Worm (Caenorhabditis elegans): ENCODE data around the gene srsx-11.

Gene srsx-11

DNA sequence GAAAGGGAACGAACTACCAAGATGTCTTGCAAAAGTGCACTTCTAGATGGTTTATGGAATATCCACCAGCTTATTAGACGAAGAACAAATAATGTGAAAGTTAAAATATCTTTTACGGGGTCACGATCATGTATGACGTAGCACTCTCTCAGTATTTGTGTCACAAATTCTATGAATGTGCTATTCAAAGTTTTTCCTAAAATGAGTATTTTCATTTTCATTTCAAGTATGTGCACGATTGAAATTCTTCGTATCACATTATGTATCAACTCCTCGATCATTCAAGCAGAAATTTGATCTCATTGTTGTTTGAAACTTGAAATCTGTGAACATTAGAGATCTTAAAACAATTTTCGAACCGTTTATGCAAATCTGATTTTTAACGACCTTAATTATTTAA, 1.4 kb downstream of the srsx-11 start:
- TF ChIP-seq nhr-76 (tag; optimal IDR thresholded peaks at IDR 0.05): no peak
- no peak for TF ChIP-seq mls-2 (tag; optimal IDR thresholded peaks at IDR 0.05)
- no peak for TF ChIP-seq cnd-1 (tag; optimal IDR thresholded peaks at IDR 0.05)
- TF ChIP-seq elt-1 (tag; optimal IDR thresholded peaks at IDR 0.05; ENCODE audit: borderline replicate concordance, insufficient read depth): no peak
- TF ChIP-seq lin-32 (GFP tag; optimal IDR thresholded peaks at IDR 0.05): no peak
- no peak for TF ChIP-seq lin-13 (tag; optimal IDR thresholded peaks at IDR 0.05)
- no peak for TF ChIP-seq hlh-1 (tag; optimal IDR thresholded peaks at IDR 0.05)
- TF ChIP-seq drap-1 (GFP tag; optimal IDR thresholded peaks at IDR 0.05): no peak
- no peak for TF ChIP-seq ham-2 (GFP tag; optimal IDR thresholded peaks at IDR 0.05)
- no peak for TF ChIP-seq mab-5 (tag; optimal IDR thresholded peaks at IDR 0.05)
- no peak for TF ChIP-seq tbx-8 (GFP tag; optimal IDR thresholded peaks at IDR 0.05)
- no peak for TF ChIP-seq ceh-43 (GFP tag; optimal IDR thresholded peaks at IDR 0.05)
- TF ChIP-seq nhr-237 (tag; optimal IDR thresholded peaks at IDR 0.05): no peak
- no peak for TF ChIP-seq ceh-39 (tag; optimal IDR thresholded peaks at IDR 0.05)
- no peak for TF ChIP-seq unc-39 (tag; optimal IDR thresholded peaks at IDR 0.05)
- TF ChIP-seq ces-1 (GFP tag; optimal IDR thresholded peaks at IDR 0.05): no peak

DNA sequence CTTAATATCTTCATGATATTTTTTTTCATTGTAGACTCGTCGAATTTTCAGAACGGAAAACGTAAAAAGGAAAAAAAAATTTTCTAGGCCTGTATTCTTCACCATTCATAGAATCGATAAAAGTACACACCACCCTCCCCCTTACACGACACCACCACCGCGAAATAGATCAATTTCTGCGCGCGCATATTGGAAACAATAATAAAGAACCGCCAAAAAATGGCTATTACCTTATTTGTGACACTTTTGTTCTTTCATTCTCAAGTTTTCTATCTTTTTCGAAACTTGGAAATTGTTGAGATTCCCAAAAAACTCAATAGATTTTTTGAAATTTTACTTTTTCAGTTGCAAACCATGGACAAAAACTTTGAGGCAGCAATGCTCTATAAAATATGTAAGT, 3.8 kb downstream of the srsx-11 start, which contains the start of gene F26G5.1:
Gene F26G5.1, plus strand, starts transcription at position 339 of the 400 bp plus-strand sequence.
- TF ChIP-seq unc-120 (tag; optimal IDR thresholded peaks at IDR 0.05; ENCODE audit: poor library complexity, severe bottlenecking): no peak
- TF ChIP-seq cnd-1 (tag; optimal IDR thresholded peaks at IDR 0.05): no peak
- no peak for TF ChIP-seq mep-1 (tag; optimal IDR thresholded peaks at IDR 0.05)
- no peak for TF ChIP-seq tbx-8 (GFP tag; optimal IDR thresholded peaks at IDR 0.05)
- no peak for TF ChIP-seq zip-8 (tag; optimal IDR thresholded peaks at IDR 0.05)
- TF ChIP-seq pha-4 (tag; optimal IDR thresholded peaks at IDR 0.05): no peak
- no peak for TF ChIP-seq nhr-12 (tag; optimal IDR thresholded peaks at IDR 0.05)
- no peak for TF ChIP-seq elt-3 (tag; optimal IDR thresholded peaks at IDR 0.05)
- no peak for TF ChIP-seq M03D4.4 (tag; optimal IDR thresholded peaks at IDR 0.05)
- no peak for TF ChIP-seq mls-2 (tag; optimal IDR thresholded peaks at IDR 0.05)
- no peak for TF ChIP-seq elt-1 (tag; optimal IDR thresholded peaks at IDR 0.05; ENCODE audit: borderline replicate concordance, insufficient read depth)
- TF ChIP-seq snpc-4 (tag; optimal IDR thresholded peaks at IDR 0.05): no peak
- TF ChIP-seq ceh-39 (tag; optimal IDR thresholded peaks at IDR 0.05): no peak

DNA sequence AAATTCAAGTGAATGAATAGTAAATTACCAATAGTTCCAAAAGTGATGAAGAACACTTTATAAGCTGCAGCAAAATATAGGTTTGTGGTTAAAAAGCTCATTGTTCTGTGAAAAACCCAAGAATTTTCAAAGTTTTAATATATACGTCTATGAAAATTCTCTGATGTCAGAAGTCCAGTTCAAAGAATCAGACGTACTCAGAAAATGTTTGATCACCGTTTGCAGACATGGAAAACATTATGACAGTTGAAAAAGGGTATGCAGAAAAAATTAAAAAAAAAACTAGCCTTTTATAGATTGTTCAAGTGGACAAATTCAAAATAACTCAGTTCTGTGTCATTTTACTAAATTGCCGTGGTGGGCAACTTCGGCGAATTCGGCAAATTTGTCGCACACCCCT, 4.3 kb downstream of the srsx-11 start, which contains the start of gene srsx-10:
Gene srsx-10, minus strand, starts transcription at position 101 of the 400 bp plus-strand sequence.
- TF ChIP-seq mep-1 (tag; optimal IDR thresholded peaks at IDR 0.05) (no peak), elt-1 (tag; optimal IDR thresholded peaks at IDR 0.05; ENCODE audit: borderline replicate concordance, insufficient read depth) (no peak), unc-39 (tag; optimal IDR thresholded peaks at IDR 0.05) (no peak), mab-5 (tag; optimal IDR thresholded peaks at IDR 0.05) (no peak), snpc-4 (tag; optimal IDR thresholded peaks at IDR 0.05) (no peak), lin-13 (tag; optimal IDR thresholded peaks at IDR 0.05) (no peak), drap-1 (GFP tag; optimal IDR thresholded peaks at IDR 0.05) (no peak), pha-4 (tag; optimal IDR thresholded peaks at IDR 0.05) (no peak), ces-1 (GFP tag; optimal IDR thresholded peaks at IDR 0.05) (no peak), cnd-1 (tag; optimal IDR thresholded peaks at IDR 0.05) (no peak), sem-2 (GFP tag; optimal IDR thresholded peaks at IDR 0.05) (no peak), unc-120 (tag; optimal IDR thresholded peaks at IDR 0.05; ENCODE audit: poor library complexity, severe bottlenecking) (no peak), lin-32 (GFP tag; optimal IDR thresholded peaks at IDR 0.05) (no peak), nhr-76 (tag; optimal IDR thresholded peaks at IDR 0.05) (no peak), nhr-2 (tag; optimal IDR thresholded peaks at IDR 0.05) (no peak), nhr-237 (tag; optimal IDR thresholded peaks at IDR 0.05) (no peak), flh-1 (GFP tag; optimal IDR thresholded peaks at IDR 0.05) (no peak), ham-2 (GFP tag; optimal IDR thresholded peaks at IDR 0.05) (no peak), ceh-43 (GFP tag; optimal IDR thresholded peaks at IDR 0.05) (no peak), M03D4.4 (tag; optimal IDR thresholded peaks at IDR 0.05) (no peak)

DNA sequence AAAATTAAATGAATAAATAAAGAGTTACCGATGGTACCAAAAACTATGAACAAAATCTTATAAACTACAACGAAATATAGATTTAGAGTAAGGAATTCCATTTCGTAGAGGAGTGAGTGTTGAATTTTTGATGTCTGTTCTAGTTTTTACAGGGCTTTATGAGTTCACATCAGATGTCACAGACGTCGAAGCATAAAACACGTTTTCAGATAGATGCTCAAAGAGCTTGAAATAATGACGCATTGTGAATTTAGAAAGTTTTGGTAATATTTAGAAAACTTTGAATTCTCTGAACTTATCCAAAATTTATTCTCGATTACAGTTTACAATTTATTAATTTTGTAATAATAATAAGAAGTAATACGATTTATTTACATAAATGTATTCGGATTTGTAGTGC, 6.0 kb downstream of the srsx-11 start, which contains the start of gene srsx-9:
Gene srsx-9, minus strand, starts transcription at position 101 of the 400 bp plus-strand sequence.
- TF ChIP-seq nhr-28 (tag; optimal IDR thresholded peaks at IDR 0.05) (no peak), nhr-237 (tag; optimal IDR thresholded peaks at IDR 0.05) (no peak), cnd-1 (tag; optimal IDR thresholded peaks at IDR 0.05) (no peak), M03D4.4 (tag; optimal IDR thresholded peaks at IDR 0.05) (no peak), mls-2 (tag; optimal IDR thresholded peaks at IDR 0.05) (no peak), ces-1 (GFP tag; optimal IDR thresholded peaks at IDR 0.05) (no peak), mab-5 (tag; optimal IDR thresholded peaks at IDR 0.05) (no peak), nhr-12 (tag; optimal IDR thresholded peaks at IDR 0.05) (no peak), ceh-43 (GFP tag; optimal IDR thresholded peaks at IDR 0.05) (no peak), elt-1 (tag; optimal IDR thresholded peaks at IDR 0.05; ENCODE audit: borderline replicate concordance, insufficient read depth) (no peak), lsy-2 (tag; optimal IDR thresholded peaks at IDR 0.05) (no peak), nhr-76 (tag; optimal IDR thresholded peaks at IDR 0.05) (no peak), drap-1 (GFP tag; optimal IDR thresholded peaks at IDR 0.05) (no peak), ceh-39 (tag; optimal IDR thresholded peaks at IDR 0.05) (no peak), sem-2 (GFP tag; optimal IDR thresholded peaks at IDR 0.05) (no peak), blmp-1 (tag; optimal IDR thresholded peaks at IDR 0.05) (no peak)
